Worm (Caenorhabditis elegans): Measurements from ENCODE around the gene ttr-11.

The ttr-11 gene

DNA sequence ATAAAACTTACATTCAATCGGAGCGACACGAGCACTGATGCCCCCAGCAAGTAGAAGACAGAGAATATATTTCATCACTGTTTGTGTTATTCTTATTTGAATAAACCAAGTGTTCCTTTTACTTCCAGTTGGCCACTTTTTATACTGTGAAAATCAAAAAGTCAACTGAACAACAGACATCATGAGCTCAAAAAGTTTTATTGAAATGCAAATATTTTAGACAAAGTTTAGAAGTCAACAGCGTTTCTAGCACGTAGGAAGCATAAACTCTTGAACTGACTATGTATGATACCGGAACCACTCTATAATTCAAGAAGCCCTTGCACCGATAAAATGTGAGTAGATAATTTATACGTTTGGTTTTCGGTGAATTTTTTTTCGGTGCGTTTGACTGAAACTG lies 28.1 kb downstream of the ttr-11 start, which contains the start of gene F46B3.14:
TSS of gene F46B3.14 (minus strand) at position 101 of the 400 bp plus-strand sequence.
- TF ChIP-seq Y79H2A.3 (GFP tag; conservative IDR thresholded peaks at IDR 0.05) (no peak), attf-6 (GFP tag; IDR thresholded peaks at IDR 0.05) (no peak), hlh-26 (GFP tag; conservative IDR thresholded peaks at IDR 0.05) (no peak)

- TF ChIP-seq sdz-38 (tag; optimal IDR thresholded peaks at IDR 0.05) (no peak), ceh-79 (tag; optimal IDR thresholded peaks at IDR 0.05) (no peak), die-1 (tag; optimal IDR thresholded peaks at IDR 0.05) (no peak), Y53G8AR.9 (GFP tag; conservative IDR thresholded peaks at IDR 0.05) (no peak), T07F8.4 (tag; optimal IDR thresholded peaks at IDR 0.05) (no peak), F39B2.1 (GFP tag; IDR thresholded peaks at IDR 0.05) (no peak), cebp-1 (GFP tag; IDR thresholded peaks at IDR 0.05) (no peak), cebp-1 (tag; optimal IDR thresholded peaks at IDR 0.05) (no peak), lir-1 (GFP tag; conservative IDR thresholded peaks at IDR 0.05) (no peak), ztf-3 (GFP tag; optimal IDR thresholded peaks at IDR 0.05) (no peak), F57C9.4 (tag; optimal IDR thresholded peaks at IDR 0.05) (no peak), nhr-120 (GFP tag; IDR thresholded peaks at IDR 0.05) (no peak), pbrm-1 (GFP tag; IDR thresholded peaks at IDR 0.05) (no peak), tlf-1 (GFP tag; optimal IDR thresholded peaks at IDR 0.05) (no peak), ekl-4 (GFP tag; IDR thresholded peaks at IDR 0.05) (no peak), aptf-2 (GFP tag; conservative IDR thresholded peaks at IDR 0.05) (no peak)
These were observed 30.5 kb downstream of the ttr-11 start, which contains the start of gene F46B3.15 for ce11 chrV:20633619-20634018. Gene F46B3.15, minus strand, starts transcription at chrV:20633719.

DNA sequence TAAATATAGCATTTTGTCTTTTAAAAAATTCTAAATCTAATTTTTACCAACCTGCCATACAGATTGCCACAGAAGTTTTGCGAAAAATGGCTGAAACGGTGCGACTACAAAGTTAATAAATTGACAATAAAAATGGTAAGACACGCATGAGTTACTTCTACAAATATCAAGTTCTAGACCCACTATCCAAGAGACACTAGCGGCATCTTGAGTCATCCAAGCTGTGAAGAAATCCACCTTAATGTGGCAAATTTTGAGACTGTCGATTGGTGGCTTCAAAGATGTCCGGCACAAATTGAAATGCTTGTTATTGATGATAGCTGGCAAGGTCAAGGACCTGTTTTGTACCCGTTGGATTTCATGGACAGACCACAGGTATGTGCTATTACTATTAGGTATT lies 31.2 kb downstream of the ttr-11 start, which contains the start of gene F46B3.16:
TSS of gene F46B3.16 (plus strand) at position 301 of the 400 bp plus-strand sequence.
- TF ChIP-seq lin-35 (GFP tag; optimal IDR thresholded peaks at IDR 0.05), result no peak
- no peak for TF ChIP-seq ztf-18 (tag; optimal IDR thresholded peaks at IDR 0.05)
- TF ChIP-seq mes-4 (tag; optimal IDR thresholded peaks at IDR 0.05), result no peak
- no peak for TF ChIP-seq chd-7 (tag; optimal IDR thresholded peaks at IDR 0.05)
- TF ChIP-seq aptf-2 (GFP tag; conservative IDR thresholded peaks at IDR 0.05), result no peak
- no peak for TF ChIP-seq xnd-1 (tag; optimal IDR thresholded peaks at IDR 0.05)
- no peak for TF ChIP-seq athp-1 (tag; optimal IDR thresholded peaks at IDR 0.05)
- no peak for TF ChIP-seq F10E7.11 (tag; optimal IDR thresholded peaks at IDR 0.05)
- TF ChIP-seq him-1 (tag; optimal IDR thresholded peaks at IDR 0.05), result no peak

ce11 chrV:20636855-20637254 lies 33.7 kb downstream of the ttr-11 start, which contains the start of gene ttr-13:
Gene ttr-13, minus strand, starts transcription at chrV:20636955.
- no peak for TF ChIP-seq efl-1 (GFP tag; optimal IDR thresholded peaks at IDR 0.05)
- TF ChIP-seq zim-3 (tag; optimal IDR thresholded peaks at IDR 0.05), result no peak
- no peak for TF ChIP-seq Y79H2A.3 (GFP tag; conservative IDR thresholded peaks at IDR 0.05)
- no peak for TF ChIP-seq ZK185.1 (tag; optimal IDR thresholded peaks at IDR 0.05; ENCODE audit: poor library complexity, severe bottlenecking)
- no peak for TF ChIP-seq Y95B8A.8 (GFP tag; IDR thresholded peaks at IDR 0.05)
- no peak for TF ChIP-seq hlh-26 (GFP tag; conservative IDR thresholded peaks at IDR 0.05)
- no peak for TF ChIP-seq gei-17 (GFP tag; optimal IDR thresholded peaks at IDR 0.05)
- no peak for TF ChIP-seq F39B2.1 (GFP tag; IDR thresholded peaks at IDR 0.05)
- TF ChIP-seq F33H1.4 (GFP tag; IDR thresholded peaks at IDR 0.05), result no peak
- TF ChIP-seq ztf-25 (GFP tag; IDR thresholded peaks at IDR 0.05), result no peak
- no peak for TF ChIP-seq nhr-27 (tag; optimal IDR thresholded peaks at IDR 0.05)
- TF ChIP-seq ceh-91 (GFP tag; IDR thresholded peaks at IDR 0.05), result no peak
- TF ChIP-seq sdz-38 (tag; optimal IDR thresholded peaks at IDR 0.05), result no peak
- no peak for TF ChIP-seq tbp1 (GFP tag; optimal IDR thresholded peaks at IDR 0.05)
- TF ChIP-seq lin-40 (tag; optimal IDR thresholded peaks at IDR 0.05), result no peak
- TF ChIP-seq F37B4.10 (GFP tag; IDR thresholded peaks at IDR 0.05), result no peak
- TF ChIP-seq lin-54 (GFP tag; optimal IDR thresholded peaks at IDR 0.05), result no peak
- TF ChIP-seq madf-10 (tag; optimal IDR thresholded peaks at IDR 0.05), result no peak
- no peak for TF ChIP-seq nfya-1 (tag; optimal IDR thresholded peaks at IDR 0.05; ENCODE audit: borderline replicate concordance, insufficient read depth)

Data from whole organism, young adult.